Worm (Caenorhabditis elegans): Measurements from ENCODE around the gene Y62E10A.24.

Gene Y62E10A.24

ce11 chrIV:13388779-13389178, 18.3 kb downstream of the Y62E10A.24 start (continued):
- no peak for TF ChIP-seq F10E7.11 (tag; optimal IDR thresholded peaks at IDR 0.05)
- no peak for TF ChIP-seq lsl-1 (GFP tag; optimal IDR thresholded peaks at IDR 0.05)
- TF ChIP-seq pha-4 (tag; optimal IDR thresholded peaks at IDR 0.05): no peak
- TF ChIP-seq Y53G8AR.9 (GFP tag; conservative IDR thresholded peaks at IDR 0.05): 0 out of 2 replicates have a peak, but pooled peaks have one; percentile 57
- no peak for TF ChIP-seq ceh-58 (GFP tag; IDR thresholded peaks at IDR 0.05)
- no peak for TF ChIP-seq F57C9.4 (tag; optimal IDR thresholded peaks at IDR 0.05)
- TF ChIP-seq snpc-3.4 (tag; optimal IDR thresholded peaks at IDR 0.05): peak; percentile 30
- TF ChIP-seq lin-40 (tag; optimal IDR thresholded peaks at IDR 0.05): peak; percentile 47
- no peak for TF ChIP-seq unc-130 (GFP tag; optimal IDR thresholded peaks at IDR 0.05)
- TF ChIP-seq lin-26 (GFP tag; IDR thresholded peaks at IDR 0.05): no peak
- no peak for TF ChIP-seq tbx-9 (tag; optimal IDR thresholded peaks at IDR 0.05; ENCODE audit: borderline replicate concordance)
- TF ChIP-seq Y95B8A.8 (GFP tag; IDR thresholded peaks at IDR 0.05): no peak; the same call in 1 of the 2 replicates
- no peak for TF ChIP-seq dox-1 (GFP tag; IDR thresholded peaks at IDR 0.05)
- TF ChIP-seq T07F8.4 (tag; optimal IDR thresholded peaks at IDR 0.05): no peak
- no peak for TF ChIP-seq unc-62 (GFP tag; optimal IDR thresholded peaks at IDR 0.05)
- TF ChIP-seq aptf-3 (GFP tag; IDR thresholded peaks at IDR 0.05): no peak
- TF ChIP-seq F23B12.7 (tag; optimal IDR thresholded peaks at IDR 0.05; ENCODE audit: insufficient read depth): no peak
- no peak for TF ChIP-seq ccch-3 (GFP tag; optimal IDR thresholded peaks at IDR 0.05)
- peak; percentile 29 for TF ChIP-seq F22D6.2 (tag; optimal IDR thresholded peaks at IDR 0.05)
- peak; percentile 60 for TF ChIP-seq K11D2.4 (GFP tag; IDR thresholded peaks at IDR 0.05)
- TF ChIP-seq snpc-1.3 (tag; optimal IDR thresholded peaks at IDR 0.05; ENCODE audit: insufficient read depth): no peak
- TF ChIP-seq athp-1 (tag; optimal IDR thresholded peaks at IDR 0.05): no peak
- TF ChIP-seq F39B2.1 (GFP tag; IDR thresholded peaks at IDR 0.05): no peak
- TF ChIP-seq attf-5 (GFP tag; optimal IDR thresholded peaks at IDR 0.05): no peak
- no peak for TF ChIP-seq ets-4 (GFP tag; optimal IDR thresholded peaks at IDR 0.05)
- no peak for TF ChIP-seq B0261.1 (tag; optimal IDR thresholded peaks at IDR 0.05)
- TF ChIP-seq egrh-3 (GFP tag; IDR thresholded peaks at IDR 0.05): no peak
- TF ChIP-seq K12H6.12 (tag; optimal IDR thresholded peaks at IDR 0.05): no peak
- TF ChIP-seq nhr-90 (tag; optimal IDR thresholded peaks at IDR 0.05): no peak
- TF ChIP-seq chd-7 (tag; optimal IDR thresholded peaks at IDR 0.05): no peak
- TF ChIP-seq cebp-2 (GFP tag; IDR thresholded peaks at IDR 0.05): 0 out of 2 replicates have a peak, but pooled peaks have one; percentile 32
- TF ChIP-seq bed-2 (GFP tag; IDR thresholded peaks at IDR 0.05): no peak
- TF ChIP-seq B0336.3 (GFP tag; IDR thresholded peaks at IDR 0.05): peak; percentile 70
- no peak for TF ChIP-seq hlh-12 (tag; optimal IDR thresholded peaks at IDR 0.05)
- TF ChIP-seq nhr-179 (tag; optimal IDR thresholded peaks at IDR 0.05): no peak
- TF ChIP-seq sptf-2 (GFP tag; optimal IDR thresholded peaks at IDR 0.05): no peak
- no peak for TF ChIP-seq C06A6.2 (GFP tag; conservative IDR thresholded peaks at IDR 0.05)
- TF ChIP-seq F49E8.2 (tag; optimal IDR thresholded peaks at IDR 0.05; ENCODE audit: insufficient read depth): no peak
- TF ChIP-seq ztf-28 (GFP tag; IDR thresholded peaks at IDR 0.05): no peak
- peak; percentile 20 for TF ChIP-seq gei-17 (GFP tag; optimal IDR thresholded peaks at IDR 0.05)
- TF ChIP-seq egl-18 (GFP tag; IDR thresholded peaks at IDR 0.05): no peak
- TF ChIP-seq nhr-80 (tag; optimal IDR thresholded peaks at IDR 0.05): no peak
- TF ChIP-seq mes-4 (tag; optimal IDR thresholded peaks at IDR 0.05): no peak
- no peak for TF ChIP-seq lsy-27 (tag; optimal IDR thresholded peaks at IDR 0.05; ENCODE audit: borderline replicate concordance, insufficient read depth)
- no peak for TF ChIP-seq snpc-1.1 (tag; optimal IDR thresholded peaks at IDR 0.05; ENCODE audit: insufficient read depth)
- TF ChIP-seq akir-1 (GFP tag; optimal IDR thresholded peaks at IDR 0.05): no peak
- TF ChIP-seq Y53F4B.3 (GFP tag; IDR thresholded peaks at IDR 0.05): no peak
- TF ChIP-seq F55B11.4 (tag; optimal IDR thresholded peaks at IDR 0.05; ENCODE audit: borderline replicate concordance, insufficient read depth): no peak
- no peak for TF ChIP-seq B0019.2 (GFP tag; conservative IDR thresholded peaks at IDR 0.05)

Measured in whole organism, young adult.